Worm (Caenorhabditis elegans): ENCODE data around the gene ttr-34.

The ttr-34 gene

ce11 chrX:13139493-13139892, at the start of gene ttr-34:
TSS of gene ttr-34 (plus strand) at chrX:13139793.
- TF ChIP-seq ceh-36 (tag; optimal IDR thresholded peaks at IDR 0.05) (no peak), tbx-37 (GFP tag; conservative IDR thresholded peaks at IDR 0.05) (no peak), pes-1 (GFP tag; IDR thresholded peaks at IDR 0.05) (no peak), hmg-4 (GFP tag; optimal IDR thresholded peaks at IDR 0.05) (no peak), hnd-1 (tag; optimal IDR thresholded peaks at IDR 0.05) (no peak)

- TF ChIP-seq aly-1 (tag; optimal IDR thresholded peaks at IDR 0.05) (no peak), hmg-4 (GFP tag; optimal IDR thresholded peaks at IDR 0.05) (no peak), hnd-1 (tag; optimal IDR thresholded peaks at IDR 0.05) (no peak), F13C5.2 (tag; optimal IDR thresholded peaks at IDR 0.05) (no peak), scrt-1 (GFP tag; IDR thresholded peaks at IDR 0.05) (no peak), tbx-11 (GFP tag; IDR thresholded peaks at IDR 0.05) (no peak), ceh-13 (GFP tag; optimal IDR thresholded peaks at IDR 0.05) (no peak), pes-1 (GFP tag; IDR thresholded peaks at IDR 0.05) (no peak), flt-1 (GFP tag; IDR thresholded peaks at IDR 0.05) (no peak)
These were observed 48.9 kb upstream of the ttr-34 start, which contains the start of gene R03G8.3 for ce11 chrX:13090665-13091064. TSS of gene R03G8.3 (plus strand) at chrX:13090965.

- TF ChIP-seq tra-4 (tag; optimal IDR thresholded peaks at IDR 0.05), result no peak
- TF ChIP-seq tbx-37 (GFP tag; conservative IDR thresholded peaks at IDR 0.05), result no peak
- TF ChIP-seq ets-7 (tag; optimal IDR thresholded peaks at IDR 0.05), result no peak
- no peak for TF ChIP-seq tbx-11 (GFP tag; IDR thresholded peaks at IDR 0.05)
- TF ChIP-seq hnd-1 (tag; optimal IDR thresholded peaks at IDR 0.05), result no peak
- no peak for TF ChIP-seq scrt-1 (GFP tag; IDR thresholded peaks at IDR 0.05)
- TF ChIP-seq ceh-13 (GFP tag; optimal IDR thresholded peaks at IDR 0.05), result no peak
- no peak for TF ChIP-seq ceh-36 (tag; optimal IDR thresholded peaks at IDR 0.05)
- TF ChIP-seq F13C5.2 (tag; optimal IDR thresholded peaks at IDR 0.05), result no peak
- TF ChIP-seq ama-1 (optimal IDR thresholded peaks at IDR 0.05), result no peak
- no peak for TF ChIP-seq flt-1 (GFP tag; IDR thresholded peaks at IDR 0.05)
- no peak for TF ChIP-seq sea-1 (GFP tag; conservative IDR thresholded peaks at IDR 0.05)
- TF ChIP-seq hmg-4 (GFP tag; optimal IDR thresholded peaks at IDR 0.05), result no peak
- TF ChIP-seq B0310.2 (tag; optimal IDR thresholded peaks at IDR 0.05), result no peak
- TF ChIP-seq hmbx-1 (tag; optimal IDR thresholded peaks at IDR 0.05), result no peak
- TF ChIP-seq pes-1 (GFP tag; IDR thresholded peaks at IDR 0.05), result no peak
- no peak for TF ChIP-seq aly-1 (tag; optimal IDR thresholded peaks at IDR 0.05)
These were observed 48.4 kb upstream of the ttr-34 start for ce11 chrX:13091199-13091598.

- TF ChIP-seq ets-7 (tag; optimal IDR thresholded peaks at IDR 0.05) (no peak), flt-1 (GFP tag; IDR thresholded peaks at IDR 0.05) (no peak), hmg-4 (GFP tag; optimal IDR thresholded peaks at IDR 0.05) (no peak), hnd-1 (tag; optimal IDR thresholded peaks at IDR 0.05) (no peak), tbx-37 (GFP tag; conservative IDR thresholded peaks at IDR 0.05) (no peak), ama-1 (optimal IDR thresholded peaks at IDR 0.05) (no peak), pes-1 (GFP tag; IDR thresholded peaks at IDR 0.05) (no peak), hmbx-1 (tag; optimal IDR thresholded peaks at IDR 0.05) (no peak), tra-4 (tag; optimal IDR thresholded peaks at IDR 0.05) (no peak), B0310.2 (tag; optimal IDR thresholded peaks at IDR 0.05) (no peak)
These were observed 39.2 kb upstream of the ttr-34 start, which contains the start of gene R03G8.6 for ce11 chrX:13100410-13100809. TSS of gene R03G8.6 (minus strand) at chrX:13100510.

- TF ChIP-seq tra-4 (tag; optimal IDR thresholded peaks at IDR 0.05) (no peak), hmbx-1 (tag; optimal IDR thresholded peaks at IDR 0.05) (no peak), pes-1 (GFP tag; IDR thresholded peaks at IDR 0.05) (no peak), hnd-1 (tag; optimal IDR thresholded peaks at IDR 0.05) (no peak), tbx-11 (GFP tag; IDR thresholded peaks at IDR 0.05) (no peak), B0310.2 (tag; optimal IDR thresholded peaks at IDR 0.05) (no peak), F13C5.2 (tag; optimal IDR thresholded peaks at IDR 0.05) (no peak), scrt-1 (GFP tag; IDR thresholded peaks at IDR 0.05) (no peak), aly-1 (tag; optimal IDR thresholded peaks at IDR 0.05) (no peak), ceh-36 (tag; optimal IDR thresholded peaks at IDR 0.05) (no peak), tbx-37 (GFP tag; conservative IDR thresholded peaks at IDR 0.05) (no peak), hmg-4 (GFP tag; optimal IDR thresholded peaks at IDR 0.05) (no peak), ama-1 (optimal IDR thresholded peaks at IDR 0.05) (no peak), sea-1 (GFP tag; conservative IDR thresholded peaks at IDR 0.05) (no peak), ets-7 (tag; optimal IDR thresholded peaks at IDR 0.05) (no peak), flt-1 (GFP tag; IDR thresholded peaks at IDR 0.05) (no peak), ceh-13 (GFP tag; optimal IDR thresholded peaks at IDR 0.05) (no peak)
These were observed 36.8 kb upstream of the ttr-34 start for ce11 chrX:13102838-13103237.

- no peak for TF ChIP-seq ets-7 (tag; optimal IDR thresholded peaks at IDR 0.05)
- no peak for TF ChIP-seq sea-1 (GFP tag; conservative IDR thresholded peaks at IDR 0.05)
- peak; percentile 18 for TF ChIP-seq F13C5.2 (tag; optimal IDR thresholded peaks at IDR 0.05)
- TF ChIP-seq hnd-1 (tag; optimal IDR thresholded peaks at IDR 0.05), result no peak
- TF ChIP-seq hmg-4 (GFP tag; optimal IDR thresholded peaks at IDR 0.05), result peak; percentile 20
- TF ChIP-seq pes-1 (GFP tag; IDR thresholded peaks at IDR 0.05), result no peak
- TF ChIP-seq tbx-37 (GFP tag; conservative IDR thresholded peaks at IDR 0.05), result peak; percentile 42; the same call in 1 of the 2 replicates
These were observed 34.6 kb upstream of the ttr-34 start, which contains the start of gene F17H10.1 for ce11 chrX:13104966-13105365. TSS of gene F17H10.1 (plus strand) at chrX:13105241.

- no peak for TF ChIP-seq pes-1 (GFP tag; IDR thresholded peaks at IDR 0.05)
- TF ChIP-seq sea-1 (GFP tag; conservative IDR thresholded peaks at IDR 0.05), result no peak
- no peak for TF ChIP-seq hnd-1 (tag; optimal IDR thresholded peaks at IDR 0.05)
- TF ChIP-seq ets-7 (tag; optimal IDR thresholded peaks at IDR 0.05), result no peak
- no peak for TF ChIP-seq tra-4 (tag; optimal IDR thresholded peaks at IDR 0.05)
- no peak for TF ChIP-seq F13C5.2 (tag; optimal IDR thresholded peaks at IDR 0.05)
- TF ChIP-seq ceh-36 (tag; optimal IDR thresholded peaks at IDR 0.05), result no peak
- TF ChIP-seq hmbx-1 (tag; optimal IDR thresholded peaks at IDR 0.05), result no peak
These were observed 33.3 kb upstream of the ttr-34 start for ce11 chrX:13106177-13106761.

- TF ChIP-seq scrt-1 (GFP tag; IDR thresholded peaks at IDR 0.05) (no peak), tbx-11 (GFP tag; IDR thresholded peaks at IDR 0.05) (no peak), ceh-36 (tag; optimal IDR thresholded peaks at IDR 0.05) (no peak), tbx-37 (GFP tag; conservative IDR thresholded peaks at IDR 0.05) (no peak)
These were observed 30.9 kb upstream of the ttr-34 start for ce11 chrX:13108664-13109063.

Data from whole organism, early embryonic.